Fruit fly (Drosophila melanogaster) whole organism, pupa: ENCODE results near the gene CG7126.
A peak's percentile ranks its signal among the peaks of the same experiment; 100 is the strongest.

ENCODE experiments used
- CG10348 ChIP-seq: fragments of 200-800 bp; sonication (Bioruptor generic); IDR thresholded peaks from 2 replicates; pipeline ENCODE4 v1.3.6; 2022; ENCODE audit warnings: missing biosample characterization, missing genetic modification characterization
- CG12605 ChIP-seq: fragments of 200-800 bp; sonication (Bioruptor generic); IDR thresholded peaks from 2 replicates; pipeline ENCODE4 v1.3.6; 2022; ENCODE audit warnings: missing biosample characterization, missing genetic modification characterization
- CG13204 ChIP-seq: fragments of 200-800 bp; sonication (Bioruptor generic); optimal IDR thresholded peaks from 2 replicates; lab custom pipeline; 2018; ENCODE audit warnings: missing biosample characterization, mild to moderate bottlenecking, missing genetic modification characterization, moderate library complexity
- CG14655 ChIP-seq: fragments of 200-800 bp; sonication (Bioruptor generic); optimal IDR thresholded peaks from 3 replicates; lab custom pipeline; 2017; ENCODE audit warnings: mild to moderate bottlenecking, missing biosample characterization, missing genetic modification reagents, missing genetic modification characterization
- CG15710 ChIP-seq: fragments of 200-800 bp; sonication (Bioruptor generic); optimal IDR thresholded peaks from 2 replicates; lab custom pipeline; 2018; ENCODE audit warnings: missing biosample characterization, mild to moderate bottlenecking, missing genetic modification characterization, moderate library complexity
- CG17806 ChIP-seq: fragments of 200-800 bp; sonication (Bioruptor generic); optimal IDR thresholded peaks from 2 replicates; lab custom pipeline; 2018; ENCODE audit warnings: missing biosample characterization, mild to moderate bottlenecking, missing genetic modification characterization, moderate library complexity
- CG32121 ChIP-seq: fragments of 200-800 bp; sonication (Bioruptor generic); IDR thresholded peaks from 2 replicates; pipeline ENCODE4 v1.3.6; 2022; ENCODE audit warnings: missing biosample characterization, missing genetic modification characterization
- CG34367 ChIP-seq: fragments of 200-800 bp; sonication (Bioruptor generic); optimal IDR thresholded peaks from 2 replicates; lab custom pipeline; 2018; ENCODE audit warnings: missing biosample characterization, mild to moderate bottlenecking, missing genetic modification characterization
- CG4496 ChIP-seq: fragments of 200-800 bp; sonication (Bioruptor generic); IDR thresholded peaks from 3 replicates; pipeline ENCODE4 v1.3.6; 2022; ENCODE audit warnings: missing biosample characterization, missing genetic modification characterization
- CG8159 ChIP-seq: fragments of 200-800 bp; sonication (Bioruptor generic); optimal IDR thresholded peaks from 3 replicates; lab custom pipeline; 2018; ENCODE audit warnings: missing biosample characterization, mild to moderate bottlenecking, missing genetic modification characterization, moderate library complexity
- CG8301 ChIP-seq: fragments of 200-800 bp; sonication (Bioruptor generic); optimal IDR thresholded peaks from 2 replicates; lab custom pipeline; 2018; ENCODE audit warnings: missing biosample characterization, mild to moderate bottlenecking, missing genetic modification characterization
- CG9948 ChIP-seq: fragments of 200-800 bp; sonication (Bioruptor generic); optimal IDR thresholded peaks from 2 replicates; lab custom pipeline; 2018; ENCODE audit warnings: missing biosample characterization, mild to moderate bottlenecking, missing genetic modification characterization, moderate library complexity
- D1 ChIP-seq: fragments of 200-800 bp; sonication (Bioruptor generic); optimal IDR thresholded peaks from 2 replicates; lab custom pipeline; 2018; ENCODE audit warnings: missing biosample characterization, mild to moderate bottlenecking, missing genetic modification characterization, moderate library complexity
- EcR ChIP-seq: fragments of 200-800 bp; sonication (Bioruptor generic); optimal IDR thresholded peaks from 3 replicates; lab custom pipeline; 2019; ENCODE audit warnings: missing biosample characterization, missing genetic modification characterization, mild to moderate bottlenecking, moderate library complexity, missing genetic modification reagents
- Ets98B ChIP-seq: fragments of 200-800 bp; sonication (Bioruptor generic); IDR thresholded peaks from 2 replicates; pipeline ENCODE4 v1.3.6; 2022; ENCODE audit warnings: missing biosample characterization, missing genetic modification characterization
- Pif1A ChIP-seq: fragments of 200-800 bp; sonication (Bioruptor generic); optimal IDR thresholded peaks from 3 replicates; lab custom pipeline; 2016; ENCODE audit warnings: missing biosample characterization, missing genetic modification characterization
- Pif1B ChIP-seq: fragments of 200-800 bp; sonication (Bioruptor generic); optimal IDR thresholded peaks from 3 replicates; lab custom pipeline; 2016; ENCODE audit warnings: missing biosample characterization, missing genetic modification characterization
- Snoo ChIP-seq: fragments of 200-800 bp; sonication (Bioruptor generic); optimal IDR thresholded peaks from 3 replicates; lab custom pipeline; 2017; ENCODE audit warnings: missing biosample characterization, mild to moderate bottlenecking, missing genetic modification characterization, inconsistent platforms
- fd96Ca ChIP-seq: fragments of 200-800 bp; sonication (Bioruptor generic); IDR thresholded peaks from 3 replicates; pipeline ENCODE4 v1.3.6; 2022; ENCODE audit warnings: missing biosample characterization, missing genetic modification characterization
- gl ChIP-seq: fragments of 200-800 bp; sonication (Bioruptor generic); optimal IDR thresholded peaks from 2 replicates; lab custom pipeline; 2018; ENCODE audit warnings: missing biosample characterization, mild to moderate bottlenecking, missing genetic modification characterization
- rn ChIP-seq: fragments of 200-800 bp; sonication (Bioruptor generic); IDR thresholded peaks from 2 replicates; pipeline ENCODE4 v1.3.6; 2022; ENCODE audit warnings: missing biosample characterization, missing genetic modification characterization

Gene CG7126

DNA sequence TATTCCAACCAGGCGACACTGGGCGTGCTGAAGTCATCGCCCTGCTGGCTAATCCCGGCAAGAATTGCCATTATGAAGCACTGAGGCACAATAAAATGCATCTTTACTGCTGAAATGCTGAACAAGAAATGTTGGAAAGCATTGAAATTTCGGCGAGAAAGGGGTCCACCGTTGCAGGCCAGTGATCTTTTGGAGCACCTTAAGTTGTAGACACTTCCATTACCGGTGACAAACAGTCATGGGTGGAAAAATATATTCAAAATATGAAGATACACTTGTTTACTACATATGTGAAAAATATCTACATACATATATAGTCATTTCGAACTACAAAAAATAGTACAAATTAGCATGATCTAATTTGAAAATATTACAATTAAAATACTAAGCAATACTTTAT, at the start of gene CG7126:
Gene CG7126 (minus strand): TSS at position 101 of the 400 bp plus-strand sequence.
- no peak for TF ChIP-seq CG15710 (tag; lab: Kevin White, UChicago)
- no peak for TF ChIP-seq CG4496 (GFP tag; lab: Robert Waterston, UW)
- TF ChIP-seq fd96Ca (GFP tag; lab: Robert Waterston, UW), result no peak
- no peak for TF ChIP-seq rn (GFP tag; lab: Robert Waterston, UW)
- no peak for TF ChIP-seq CG9948 (tag; lab: Kevin White, UChicago)
- no peak for TF ChIP-seq Snoo (tag; lab: Kevin White, UChicago)
- no peak for TF ChIP-seq CG8159 (tag; lab: Kevin White, UChicago)
- no peak for TF ChIP-seq CG32121 (GFP tag; lab: Robert Waterston, UW)
- TF ChIP-seq D1 (tag; lab: Kevin White, UChicago), result no peak
- TF ChIP-seq EcR (GFP tag; lab: Kevin White, UChicago), result no peak
- no peak for TF ChIP-seq CG14655 (GFP tag; lab: Kevin White, UChicago)
- no peak for TF ChIP-seq CG17806 (tag; lab: Kevin White, UChicago)
- no peak for TF ChIP-seq CG10348 (GFP tag; lab: Robert Waterston, UW)
- TF ChIP-seq Ets98B (GFP tag; lab: Robert Waterston, UW), result no peak
- TF ChIP-seq, all 21 proteins: peak for 0

dm6 chr3R:18338493-18338892, 35.8 kb upstream of the CG7126 start:
- no peak for TF ChIP-seq CG8301 (tag; lab: Kevin White, UChicago)
- TF ChIP-seq, all 21 proteins: peak for 0

- TF ChIP-seq Ets98B (GFP tag; lab: Robert Waterston, UW) (no peak), CG14655 (GFP tag; lab: Kevin White, UChicago) (peak; percentile 5)
These were observed 26.2 kb upstream of the CG7126 start, which contains the start of gene naz for dm6 chr3R:18328842-18329241. Gene naz, minus strand, starts transcription at chr3R:18328942.

dm6 chr3R:18314824-18315690, 12.4 kb upstream of the CG7126 start:
- TF ChIP-seq CG32121 (GFP tag; lab: Robert Waterston, UW) (peak; percentile 66), CG4496 (GFP tag; lab: Robert Waterston, UW) (peak; percentile 73), Ets98B (GFP tag; lab: Robert Waterston, UW) (peak; percentile 55), Snoo (tag; lab: Kevin White, UChicago) (no peak), fd96Ca (GFP tag; lab: Robert Waterston, UW) (peak; percentile 64; the same call in 1 of the 3 replicates), CG15710 (tag; lab: Kevin White, UChicago) (no peak), Pif1A (GFP tag; lab: Kevin White, UChicago) (no peak), EcR (GFP tag; lab: Kevin White, UChicago) (peak; percentile 15)
- TF ChIP-seq, all 21 proteins: peak for 5

DNA sequence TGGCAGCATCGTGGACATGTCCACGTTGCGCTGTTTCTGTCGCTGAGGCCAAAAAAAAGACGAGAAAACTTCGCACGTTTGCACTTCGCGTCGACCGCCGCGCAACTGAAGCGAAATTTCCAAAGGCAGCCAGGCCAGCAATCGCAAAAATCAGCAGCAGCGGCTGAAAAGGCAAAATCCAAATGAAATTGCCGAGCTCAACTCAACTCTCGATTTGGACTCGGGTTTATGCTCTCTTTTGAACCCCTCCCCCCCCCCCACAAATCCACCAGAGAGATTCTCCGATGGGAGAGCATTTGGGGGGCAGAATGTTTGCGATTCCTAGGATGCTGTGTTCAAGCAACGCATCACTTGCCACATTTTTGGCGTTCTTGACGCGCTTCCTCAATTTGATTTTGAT, 11.7 kb upstream of the CG7126 start, which contains the start of gene PKD:
Gene PKD (minus strand): TSS at position 88 of the 400 bp plus-strand sequence.
- TF ChIP-seq Pif1B (GFP tag; lab: Kevin White, UChicago), result no peak
- TF ChIP-seq Snoo (tag; lab: Kevin White, UChicago), result no peak
- TF ChIP-seq CG8301 (tag; lab: Kevin White, UChicago), result no peak
- no peak for TF ChIP-seq D1 (tag; lab: Kevin White, UChicago)
- no peak for TF ChIP-seq CG8159 (tag; lab: Kevin White, UChicago)
- TF ChIP-seq CG15710 (tag; lab: Kevin White, UChicago), result no peak
- TF ChIP-seq CG12605 (GFP tag; lab: Robert Waterston, UW), result peak; percentile 26; the same call in 1 of the 2 replicates
- TF ChIP-seq fd96Ca (GFP tag; lab: Robert Waterston, UW), result no peak; the same call in 2 of the 3 replicates
- TF ChIP-seq CG14655 (GFP tag; lab: Kevin White, UChicago), result no peak
- TF ChIP-seq CG4496 (GFP tag; lab: Robert Waterston, UW), result peak; percentile 77
- TF ChIP-seq CG17806 (tag; lab: Kevin White, UChicago), result no peak
- TF ChIP-seq CG32121 (GFP tag; lab: Robert Waterston, UW), result no peak
- no peak for TF ChIP-seq CG13204
- TF ChIP-seq CG34367 (tag; lab: Kevin White, UChicago), result no peak
- TF ChIP-seq gl (tag; lab: Kevin White, UChicago), result peak; percentile 14
- no peak for TF ChIP-seq CG9948 (tag; lab: Kevin White, UChicago)
- peak; percentile 15; the same call in 1 of the 2 replicates for TF ChIP-seq Ets98B (GFP tag; lab: Robert Waterston, UW)
- no peak for TF ChIP-seq EcR (GFP tag; lab: Kevin White, UChicago)
- no peak for TF ChIP-seq rn (GFP tag; lab: Robert Waterston, UW)
- TF ChIP-seq CG10348 (GFP tag; lab: Robert Waterston, UW), result no peak
- no peak for TF ChIP-seq Pif1A (GFP tag; lab: Kevin White, UChicago)

dm6 chr3R:18312761-18313160, 10.1 kb upstream of the CG7126 start:
- TF ChIP-seq rn (GFP tag; lab: Robert Waterston, UW), result no peak
- no peak for TF ChIP-seq CG4496 (GFP tag; lab: Robert Waterston, UW)
- peak; percentile 24 for TF ChIP-seq Pif1A (GFP tag; lab: Kevin White, UChicago)
- peak; percentile 7 for TF ChIP-seq CG8159 (tag; lab: Kevin White, UChicago)
- TF ChIP-seq CG14655 (GFP tag; lab: Kevin White, UChicago), result peak; percentile 19
- 0 out of 3 replicates have a peak, but pooled peaks have one; percentile 7 for TF ChIP-seq fd96Ca (GFP tag; lab: Robert Waterston, UW)
- TF ChIP-seq, all 21 proteins: peak for 4
